Fruit fly (Drosophila melanogaster) whole organism, embryonic: ENCODE results near the gene CG34454.
A peak's percentile ranks its signal among the peaks of the same experiment; 100 is the strongest.

Source experiments
- Asciz ChIP-seq: fragments of 200-800 bp; sonication (Bioruptor generic); optimal IDR thresholded peaks from 2 replicates; lab custom pipeline; 2017; ENCODE audit warnings: missing biosample characterization, mild to moderate bottlenecking, missing genetic modification characterization, missing genetic modification reagents
- BtbVII ChIP-seq: fragments of 200-800 bp; sonication (Bioruptor generic); optimal IDR thresholded peaks from 3 replicates; lab custom pipeline; 2017; ENCODE audit warnings: missing biosample characterization, mild to moderate bottlenecking, missing genetic modification characterization
- CG1024 ChIP-seq: fragments of 200-800 bp; sonication (Bioruptor generic); IDR thresholded peaks from 2 replicates; pipeline ENCODE4 v1.3.6; 2022; ENCODE audit warnings: missing biosample characterization, missing genetic modification characterization
- CG10321 ChIP-seq: fragments of 200-800 bp; sonication (Bioruptor generic); IDR thresholded peaks from 2 replicates; pipeline ENCODE4 v1.3.6; 2022; ENCODE audit warnings: missing biosample characterization, missing genetic modification characterization
- CG10654 ChIP-seq: fragments of 200-800 bp; sonication (Bioruptor generic); optimal IDR thresholded peaks from 2 replicates; lab custom pipeline; 2016; ENCODE audit warnings: missing biosample characterization, missing genetic modification characterization
- CG11247 ChIP-seq: fragments of 200-800 bp; sonication (Bioruptor generic); IDR thresholded peaks from 2 replicates; pipeline ENCODE4 v1.3.6; 2022; ENCODE audit warnings: missing biosample characterization, missing genetic modification characterization
- CG13296 ChIP-seq: fragments of 200-800 bp; sonication (Bioruptor generic); optimal IDR thresholded peaks from 3 replicates; lab custom pipeline; 2018; ENCODE audit warnings: missing biosample characterization, mild to moderate bottlenecking, missing genetic modification characterization
- CG13894 ChIP-seq: fragments of 200-800 bp; sonication (Bioruptor generic); optimal IDR thresholded peaks from 3 replicates; lab custom pipeline; 2018; ENCODE audit warnings: missing biosample characterization, mild to moderate bottlenecking, missing genetic modification characterization, moderate library complexity
- CG14860 ChIP-seq: fragments of 200-800 bp; sonication (Bioruptor generic); IDR thresholded peaks from 3 replicates; pipeline ENCODE4 v1.3.6; 2022; ENCODE audit warnings: missing biosample characterization, missing genetic modification characterization; ENCODE audit not compliant: partially characterized antibody
- CG17385 ChIP-seq: fragments of 200-800 bp; sonication (Bioruptor generic); optimal IDR thresholded peaks from 3 replicates; lab custom pipeline; 2018; ENCODE audit warnings: missing biosample characterization, mild to moderate bottlenecking, missing genetic modification characterization
- CG17568 ChIP-seq: fragments of 200-800 bp; sonication (Bioruptor generic); optimal IDR thresholded peaks from 2 replicates; lab custom pipeline; 2018; ENCODE audit warnings: missing biosample characterization, mild to moderate bottlenecking, missing genetic modification characterization, moderate library complexity
- CG18262 ChIP-seq: fragments of 200-800 bp; optimal IDR thresholded peaks from 3 replicates; lab custom pipeline; 2019; ENCODE audit warnings: missing biosample characterization, mild to moderate bottlenecking, missing genetic modification characterization, moderate library complexity
- CG3281 ChIP-seq: fragments of 200-800 bp; sonication (Bioruptor generic); optimal IDR thresholded peaks from 3 replicates; lab custom pipeline; 2017; ENCODE audit warnings: missing biosample characterization, mild to moderate bottlenecking, missing genetic modification characterization
- CG33557 ChIP-seq: fragments of 200-800 bp; sonication (Bioruptor generic); optimal IDR thresholded peaks from 2 replicates; lab custom pipeline; 2019; ENCODE audit warnings: missing biosample characterization, mild to moderate bottlenecking, missing genetic modification characterization, moderate library complexity
- CG34224 ChIP-seq: fragments of 200-800 bp; sonication (Bioruptor generic); IDR thresholded peaks from 3 replicates; pipeline ENCODE4 v1.3.6; 2022; ENCODE audit warnings: missing biosample characterization, missing genetic modification characterization; ENCODE audit not compliant: partially characterized antibody
- CG8281 ChIP-seq: fragments of 200-800 bp; sonication (Bioruptor generic); optimal IDR thresholded peaks from 2 replicates; lab custom pipeline; 2018; ENCODE audit warnings: missing biosample characterization, mild to moderate bottlenecking, missing genetic modification characterization, moderate library complexity
- CHES-1-like ChIP-seq: fragments of 200-800 bp; sonication (Bioruptor generic); optimal IDR thresholded peaks from 2 replicates; lab custom pipeline; 2016; ENCODE audit warnings: missing biosample characterization, missing genetic modification characterization
- D ChIP-seq, 2 experiments: fragments of 200-800 bp in 1 of 2; fragments of >200 bp in 1 of 2; sonication (Bioruptor generic) in 1 of 2; optimal IDR thresholded peaks; 2 replicates in 1 of 2; 3 replicates in 1 of 2; lab custom pipeline; 2017; ENCODE audit warnings: mild to moderate bottlenecking in 1 of 2, missing biosample characterization in 1 of 2, missing genetic modification characterization in 1 of 2, missing genetic modification reagents in 1 of 2
- Dfd ChIP-seq, 2 experiments: fragments of >200 bp; optimal IDR thresholded peaks; 2 replicates each; lab custom pipeline; 2017; ENCODE audit warnings: missing biosample characterization in 2 of 2, missing genetic modification characterization in 2 of 2
- Drgx ChIP-seq: fragments of 200-800 bp; sonication (Bioruptor generic); IDR thresholded peaks from 2 replicates; pipeline ENCODE4 v1.3.6; 2022; ENCODE audit warnings: missing biosample characterization, missing genetic modification characterization
- Fer2 ChIP-seq: fragments of 200-800 bp; sonication (Bioruptor generic); optimal IDR thresholded peaks from 2 replicates; lab custom pipeline; 2018; ENCODE audit warnings: missing biosample characterization, mild to moderate bottlenecking, missing genetic modification characterization, moderate library complexity
- Gug ChIP-seq: fragments of 200-800 bp; sonication (Bioruptor generic); IDR thresholded peaks from 4 replicates; pipeline ENCODE4 v1.3.6; 2022; ENCODE audit warnings: missing biosample characterization, missing genetic modification characterization
- HmgD ChIP-seq: fragments of 200-800 bp; sonication (Bioruptor generic); optimal IDR thresholded peaks from 3 replicates; lab custom pipeline; 2016; ENCODE audit warnings: missing biosample characterization, missing genetic modification characterization
- Lim3 ChIP-seq: fragments of 200-800 bp; sonication (Bioruptor generic); IDR thresholded peaks from 2 replicates; pipeline ENCODE4 v1.3.6; 2022; ENCODE audit warnings: missing biosample characterization, missing genetic modification characterization
- Med ChIP-seq: fragments of 200-800 bp; sonication (Bioruptor generic); peaks from one replicate; lab custom pipeline; 2016; ENCODE audit warnings: missing biosample characterization, missing genetic modification characterization, mild to moderate bottlenecking, inconsistent platforms, moderate library complexity
- Myb ChIP-seq: fragments of 200-800 bp; sonication (Bioruptor generic); optimal IDR thresholded peaks from 2 replicates; lab custom pipeline; 2016; ENCODE audit warnings: missing biosample characterization, missing genetic modification characterization
- Pdp1 ChIP-seq, 2 experiments: fragments of 200-800 bp; sonication (Bioruptor generic); optimal IDR thresholded peaks; 3 replicates each; lab custom pipeline; 2016; ENCODE audit warnings: missing biosample characterization in 2 of 2, missing genetic modification characterization in 2 of 2, mild to moderate bottlenecking in 1 of 2, moderate library complexity in 1 of 2
- Rx ChIP-seq: fragments of 200-800 bp; sonication (Bioruptor generic); IDR thresholded peaks from 2 replicates; pipeline ENCODE4 v1.3.6; 2022; ENCODE audit warnings: missing biosample characterization, missing genetic modification characterization
- ara ChIP-seq: fragments of 200-800 bp; sonication (Bioruptor generic); IDR thresholded peaks from 2 replicates; pipeline ENCODE4 v1.3.6; 2022; ENCODE audit warnings: missing biosample characterization, missing genetic modification characterization
- bcd ChIP-seq: fragments of 200-800 bp; sonication (Bioruptor generic); optimal IDR thresholded peaks from 2 replicates; lab custom pipeline; 2017; ENCODE audit warnings: missing biosample characterization, mild to moderate bottlenecking, missing genetic modification characterization
- bsh ChIP-seq, 2 experiments: fragments of 200-800 bp; sonication (Bioruptor generic); optimal IDR thresholded peaks; 2 replicates each; lab custom pipeline; 2017 to 2018; ENCODE audit warnings: mild to moderate bottlenecking in 2 of 2, missing biosample characterization in 2 of 2, missing genetic modification characterization in 2 of 2, moderate library complexity in 1 of 2
- cato ChIP-seq: fragments of 200-800 bp; sonication (Bioruptor generic); optimal IDR thresholded peaks from 2 replicates; lab custom pipeline; 2016; ENCODE audit warnings: missing biosample characterization, missing genetic modification characterization, borderline replicate concordance
- caup ChIP-seq: fragments of 200-800 bp; sonication (Bioruptor generic); optimal IDR thresholded peaks from 3 replicates; lab custom pipeline; 2017; ENCODE audit warnings: missing biosample characterization, mild to moderate bottlenecking, missing genetic modification characterization, moderate library complexity; ENCODE audit not compliant: severe bottlenecking
- crol ChIP-seq: fragments of 200-800 bp; sonication (Bioruptor generic); IDR thresholded peaks from 2 replicates; pipeline ENCODE4 v1.3.6; 2022; ENCODE audit warnings: missing biosample characterization, missing genetic modification characterization
- crp ChIP-seq, 2 experiments: fragments of 200-800 bp; sonication (Bioruptor generic); optimal IDR thresholded peaks; 2 replicates in 1 of 2; 3 replicates in 1 of 2; lab custom pipeline; 2017; ENCODE audit warnings: missing biosample characterization in 2 of 2, missing genetic modification characterization in 2 of 2, mild to moderate bottlenecking in 1 of 2, moderate library complexity in 1 of 2
- dan ChIP-seq: fragments of 200-800 bp; sonication (Bioruptor generic); IDR thresholded peaks from 2 replicates; pipeline ENCODE4 v1.3.6; 2022; ENCODE audit warnings: missing biosample characterization, missing genetic modification characterization
- danr ChIP-seq: fragments of 200-800 bp; sonication (Bioruptor generic); IDR thresholded peaks from 2 replicates; pipeline ENCODE4 v1.3.6; 2022; ENCODE audit warnings: missing biosample characterization, missing genetic modification characterization
- eve ChIP-seq, 2 experiments: fragments of >200 bp; optimal IDR thresholded peaks; 2 replicates each; lab custom pipeline; 2017; ENCODE audit warnings: missing biosample characterization in 2 of 2, missing genetic modification characterization in 2 of 2
- fd102C ChIP-seq: fragments of 200-800 bp; sonication (Bioruptor generic); optimal IDR thresholded peaks from 2 replicates; lab custom pipeline; 2018; ENCODE audit warnings: missing biosample characterization, mild to moderate bottlenecking, missing genetic modification characterization, moderate library complexity
- fru ChIP-seq: fragments of >200 bp; optimal IDR thresholded peaks from 2 replicates; lab custom pipeline; 2017
- hb ChIP-seq: fragments of 200-800 bp; sonication (Bioruptor generic); IDR thresholded peaks from 3 replicates; pipeline ENCODE4 v1.3.6; 2022; ENCODE audit warnings: missing biosample characterization, missing genetic modification characterization; ENCODE audit not compliant: partially characterized antibody
- luna ChIP-seq: fragments of 200-800 bp; sonication (Bioruptor generic); optimal IDR thresholded peaks from 2 replicates; lab custom pipeline; 2016; ENCODE audit warnings: missing biosample characterization, missing genetic modification characterization
- pnt ChIP-seq: fragments of 200-800 bp; sonication (Bioruptor generic); optimal IDR thresholded peaks from 3 replicates; lab custom pipeline; 2016; ENCODE audit warnings: missing biosample characterization, missing genetic modification characterization
- slou ChIP-seq: fragments of 200-800 bp; sonication (Bioruptor generic); optimal IDR thresholded peaks from 3 replicates; lab custom pipeline; 2016; ENCODE audit warnings: missing biosample characterization, missing genetic modification characterization
- stc ChIP-seq: fragments of 200-800 bp; sonication (Bioruptor generic); IDR thresholded peaks from 2 replicates; pipeline ENCODE4 v1.3.6; 2022; ENCODE audit warnings: missing biosample characterization, missing genetic modification characterization
- stwl ChIP-seq: fragments of 200-800 bp; sonication (Bioruptor generic); optimal IDR thresholded peaks from 3 replicates; lab custom pipeline; 2018; ENCODE audit warnings: missing biosample characterization, mild to moderate bottlenecking, missing genetic modification characterization, moderate library complexity
- tgo ChIP-seq: fragments of 200-800 bp; sonication (Bioruptor generic); IDR thresholded peaks from 3 replicates; pipeline ENCODE4 v1.3.6; 2022; ENCODE audit warnings: missing biosample characterization, missing genetic modification characterization
- trh ChIP-seq: fragments of 200-800 bp; sonication (Bioruptor generic); optimal IDR thresholded peaks from 2 replicates; lab custom pipeline; 2016; ENCODE audit warnings: missing biosample characterization, missing genetic modification characterization
- zen ChIP-seq: fragments of 200-800 bp; sonication (Bioruptor generic); optimal IDR thresholded peaks from 3 replicates; lab custom pipeline; 2018; ENCODE audit warnings: missing biosample characterization, mild to moderate bottlenecking, missing genetic modification characterization, moderate library complexity

The CG34454 gene

dm6 chr3L:247482-248225 lies 15.5 kb upstream of the CG34454 start, which contains the start of gene mthl14:
mthl14 (plus strand) TSS chr3L:247491.
- TF ChIP-seq bsh (GFP tag; optimal IDR thresholded peaks at IDR 0.05; lab: Kevin White, UChicago) = no peak
- peak; percentile 45 for TF ChIP-seq Med (GFP tag; lab: Kevin White, UChicago)
- TF ChIP-seq CHES-1-like (GFP tag; lab: Kevin White, UChicago) = no peak
- TF ChIP-seq Asciz (GFP tag; lab: Kevin White, UChicago) = no peak
- TF ChIP-seq CG33557 (GFP tag; lab: Kevin White, UChicago) = peak; percentile 27
- TF ChIP-seq hb (GFP tag; lab: Robert Waterston, UW) = no peak
- no peak for TF ChIP-seq trh (GFP tag; lab: Kevin White, UChicago)
- TF ChIP-seq Gug (GFP tag; lab: Robert Waterston, UW) = no peak
- no peak for TF ChIP-seq pnt (GFP tag; lab: Kevin White, UChicago)
- TF ChIP-seq stc = no peak
- TF ChIP-seq ara (GFP tag; lab: Robert Waterston, UW) = no peak
- no peak for TF ChIP-seq fru
- peak; percentile 58 for TF ChIP-seq BtbVII (GFP tag; lab: Kevin White, UChicago)
- no peak for TF ChIP-seq Dfd (GFP tag; optimal IDR thresholded peaks at IDR 0.05; lab: Kevin White, UChicago)
- TF ChIP-seq CG18262 (tag; lab: Kevin White, UChicago) = no peak
- no peak for TF ChIP-seq CG10321 (GFP tag; lab: Robert Waterston, UW)
- no peak for TF ChIP-seq CG13894
- TF ChIP-seq CG1024 (GFP tag; lab: Robert Waterston, UW) = no peak
- no peak for TF ChIP-seq HmgD (GFP tag; lab: Kevin White, UChicago)
- TF ChIP-seq zen (tag; lab: Kevin White, UChicago) = no peak
- TF ChIP-seq crp (GFP tag; optimal IDR thresholded peaks at IDR 0.05; lab: Kevin White, UChicago) = no peak
- no peak for TF ChIP-seq tgo
- no peak for TF ChIP-seq caup (GFP tag; lab: Kevin White, UChicago)
- TF ChIP-seq CG8281 (tag; lab: Kevin White, UChicago) = no peak
- TF ChIP-seq CG17385 (GFP tag; lab: Kevin White, UChicago) = no peak
- TF ChIP-seq dan (GFP tag; lab: Robert Waterston, UW) = no peak
- no peak for TF ChIP-seq crol
- no peak for TF ChIP-seq CG34224 (GFP tag; lab: Robert Waterston, UW)
- TF ChIP-seq CG10654 = no peak
- TF ChIP-seq CG3281 (GFP tag; lab: Kevin White, UChicago) = peak; percentile 1
- TF ChIP-seq slou (GFP tag; lab: Kevin White, UChicago) = no peak
- no peak for TF ChIP-seq fd102C (GFP tag; lab: Kevin White, UChicago)
- TF ChIP-seq CG17568 (GFP tag; lab: Kevin White, UChicago) = peak; percentile 39
- no peak for TF ChIP-seq Myb (GFP tag; lab: Kevin White, UChicago)
- TF ChIP-seq danr (GFP tag; lab: Robert Waterston, UW) = no peak
- no peak for TF ChIP-seq luna
- no peak for TF ChIP-seq cato
- peak in 1 of 2 experiments; percentile 51 for TF ChIP-seq eve (GFP tag; optimal IDR thresholded peaks at IDR 0.05; lab: Kevin White, UChicago)
- no peak for TF ChIP-seq Fer2 (tag; lab: Kevin White, UChicago)
- no peak for TF ChIP-seq D (optimal IDR thresholded peaks at IDR 0.05; lab: Kevin White, UChicago)
- no peak for TF ChIP-seq D (GFP tag; optimal IDR thresholded peaks at IDR 0.05; lab: Kevin White, UChicago)
- TF ChIP-seq Lim3 (GFP tag; lab: Robert Waterston, UW) = no peak
- TF ChIP-seq Drgx (GFP tag; lab: Robert Waterston, UW) = no peak
- no peak for TF ChIP-seq CG14860
- peak; percentile 14 for TF ChIP-seq CG13296 (GFP tag; lab: Kevin White, UChicago)
- no peak for TF ChIP-seq Rx (GFP tag; lab: Robert Waterston, UW)
- no peak for TF ChIP-seq bcd (GFP tag; lab: Kevin White, UChicago)
- peak in 1 of 2 experiments; percentile 16 for TF ChIP-seq Pdp1 (GFP tag; optimal IDR thresholded peaks at IDR 0.05; lab: Kevin White, UChicago)
- peak; percentile 23 for TF ChIP-seq stwl (tag; lab: Kevin White, UChicago)
- TF ChIP-seq CG11247 (GFP tag; lab: Robert Waterston, UW) = no peak
